Fruit fly (Drosophila melanogaster): ENCODE measurements around the gene CG2111.

The CG2111 gene

dm6 chrX:10657380-10657779 lies at the start of gene CG2111:
Gene CG2111, plus strand, starts transcription at chrX:10657680.
- TF ChIP-seq brk (GFP tag; optimal IDR thresholded peaks at IDR 0.05) = no peak
- TF ChIP-seq ey (GFP tag; optimal IDR thresholded peaks at IDR 0.05) = no peak
- no peak for TF ChIP-seq Hnf4 (GFP tag; optimal IDR thresholded peaks at IDR 0.05)
- TF ChIP-seq dmrt93B (GFP tag; optimal IDR thresholded peaks at IDR 0.05) = no peak
- TF ChIP-seq OdsH (GFP tag; optimal IDR thresholded peaks at IDR 0.05) = no peak
- TF ChIP-seq Hr83 (GFP tag; optimal IDR thresholded peaks at IDR 0.05; ENCODE audit: poor library complexity, severe bottlenecking) = no peak
- no peak for TF ChIP-seq Sp1 (GFP tag; optimal IDR thresholded peaks at IDR 0.05)
- no peak for TF ChIP-seq Hr78 (GFP tag; optimal IDR thresholded peaks at IDR 0.05)
- TF ChIP-seq Mio (GFP tag; optimal IDR thresholded peaks at IDR 0.05) = no peak
- no peak for TF ChIP-seq dl (GFP tag; optimal IDR thresholded peaks at IDR 0.05; ENCODE audit: insufficient read depth in 1 of 2, partially characterized antibody in 2 of 2)
- no peak for TF ChIP-seq psq (GFP tag; optimal IDR thresholded peaks at IDR 0.05)
- TF ChIP-seq h (GFP tag; optimal IDR thresholded peaks at IDR 0.05) = no peak
- TF ChIP-seq fru (GFP tag; optimal IDR thresholded peaks at IDR 0.05) = no peak
- no peak for TF ChIP-seq sage (GFP tag; optimal IDR thresholded peaks at IDR 0.05)

DNA sequence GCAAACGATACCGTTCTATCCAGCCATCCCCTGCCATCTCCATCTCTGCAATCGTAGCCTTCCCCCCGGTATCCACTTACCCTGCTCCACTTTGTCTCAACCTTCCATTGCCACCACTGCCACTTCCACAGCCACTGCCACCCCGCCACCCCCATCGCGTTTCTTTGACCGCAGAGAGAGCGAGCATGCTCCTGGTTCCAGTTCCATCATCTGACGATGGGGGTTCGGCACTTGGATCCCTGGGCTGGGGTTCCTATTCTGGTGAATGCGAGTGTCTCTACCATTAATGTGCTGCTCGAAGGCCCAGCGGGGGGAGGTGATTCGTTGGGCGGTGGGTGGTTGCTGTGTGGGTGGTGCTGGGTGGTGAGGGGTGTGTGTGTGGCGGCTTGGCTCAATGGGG lies 43.9 kb upstream of the CG2111 start:
- TF ChIP-seq CrebA (GFP tag; optimal IDR thresholded peaks at IDR 0.05; ENCODE audit: borderline replicate concordance) (no peak), fru (GFP tag; optimal IDR thresholded peaks at IDR 0.05) (no peak), woc (GFP tag; optimal IDR thresholded peaks at IDR 0.05) (no peak), Abd-B (GFP tag; optimal IDR thresholded peaks at IDR 0.05) (no peak), sv (GFP tag; optimal IDR thresholded peaks at IDR 0.05) (no peak), Hr83 (GFP tag; optimal IDR thresholded peaks at IDR 0.05; ENCODE audit: poor library complexity, severe bottlenecking) (no peak), Myc (optimal IDR thresholded peaks at IDR 0.05) (no peak), dmrt93B (GFP tag; optimal IDR thresholded peaks at IDR 0.05) (no peak), Dif (GFP tag; optimal IDR thresholded peaks at IDR 0.05; ENCODE audit: partially characterized antibody) (no peak), dl (GFP tag; optimal IDR thresholded peaks at IDR 0.05; ENCODE audit: insufficient read depth in 1 of 2, partially characterized antibody in 2 of 2) (no peak), usp (GFP tag; optimal IDR thresholded peaks at IDR 0.05) (no peak), CG32264 (GFP tag; optimal IDR thresholded peaks at IDR 0.05) (no peak), Sp1 (GFP tag; optimal IDR thresholded peaks at IDR 0.05) (no peak), Vsx2 (GFP tag; optimal IDR thresholded peaks at IDR 0.05; ENCODE audit: partially characterized antibody) (no peak), HLH106 (tag; optimal IDR thresholded peaks at IDR 0.05) (no peak), CG9705 (GFP tag; optimal IDR thresholded peaks at IDR 0.05) (no peak)

- TF ChIP-seq pan (optimal IDR thresholded peaks at IDR 0.05) (no peak), foxo (GFP tag; optimal IDR thresholded peaks at IDR 0.05) (peak in 1 of 2 experiments; percentile 7), OdsH (GFP tag; optimal IDR thresholded peaks at IDR 0.05) (no peak)
Observed at dm6 chrX:10615215-10615614, 42.3 kb upstream of the CG2111 start.

dm6 chrX:10618491-10618890 lies 39.0 kb upstream of the CG2111 start:
- no peak for TF ChIP-seq fru (GFP tag; optimal IDR thresholded peaks at IDR 0.05)
- TF ChIP-seq Dfd (GFP tag; optimal IDR thresholded peaks at IDR 0.05) = peak; percentile 94

- TF ChIP-seq Dfd (GFP tag; optimal IDR thresholded peaks at IDR 0.05) (no peak), Sp1 (GFP tag; optimal IDR thresholded peaks at IDR 0.05) (peak; percentile 54), psq (GFP tag; optimal IDR thresholded peaks at IDR 0.05) (peak; percentile 10), lola (GFP tag; optimal IDR thresholded peaks at IDR 0.05) (no peak), woc (GFP tag; optimal IDR thresholded peaks at IDR 0.05) (no peak), CG32264 (GFP tag; optimal IDR thresholded peaks at IDR 0.05) (no peak), pan (optimal IDR thresholded peaks at IDR 0.05) (no peak), Rel (GFP tag; optimal IDR thresholded peaks at IDR 0.05) (no peak), Rel (tag; optimal IDR thresholded peaks at IDR 0.05) (no peak), Abd-B (GFP tag; optimal IDR thresholded peaks at IDR 0.05) (no peak), dl (GFP tag; optimal IDR thresholded peaks at IDR 0.05; ENCODE audit: insufficient read depth in 1 of 2, partially characterized antibody in 2 of 2) (no peak), Myc (optimal IDR thresholded peaks at IDR 0.05) (no peak), CG9705 (GFP tag; optimal IDR thresholded peaks at IDR 0.05) (no peak), HLH106 (tag; optimal IDR thresholded peaks at IDR 0.05) (peak; percentile 45), sv (GFP tag; optimal IDR thresholded peaks at IDR 0.05) (no peak), ey (GFP tag; optimal IDR thresholded peaks at IDR 0.05) (peak; percentile 23), sage (GFP tag; optimal IDR thresholded peaks at IDR 0.05) (no peak), GATAd (GFP tag; optimal IDR thresholded peaks at IDR 0.05) (no peak), br (GFP tag; optimal IDR thresholded peaks at IDR 0.05) (no peak), fru (GFP tag; optimal IDR thresholded peaks at IDR 0.05) (peak; percentile 31), Hr83 (GFP tag; optimal IDR thresholded peaks at IDR 0.05; ENCODE audit: poor library complexity, severe bottlenecking) (no peak), foxo (GFP tag; optimal IDR thresholded peaks at IDR 0.05) (peak in 1 of 2 experiments; percentile 40), tai (GFP tag; optimal IDR thresholded peaks at IDR 0.05) (no peak), Hnf4 (GFP tag; optimal IDR thresholded peaks at IDR 0.05) (no peak), rgr (GFP tag; optimal IDR thresholded peaks at IDR 0.05) (peak; percentile 12), Hr78 (GFP tag; optimal IDR thresholded peaks at IDR 0.05) (no peak), Dif (GFP tag; optimal IDR thresholded peaks at IDR 0.05; ENCODE audit: partially characterized antibody) (peak; percentile 18), usp (GFP tag; optimal IDR thresholded peaks at IDR 0.05) (no peak), jim (GFP tag; optimal IDR thresholded peaks at IDR 0.05) (no peak), CrebA (GFP tag; optimal IDR thresholded peaks at IDR 0.05; ENCODE audit: borderline replicate concordance) (no peak), Mio (GFP tag; optimal IDR thresholded peaks at IDR 0.05) (no peak), brk (GFP tag; optimal IDR thresholded peaks at IDR 0.05) (no peak), Vsx2 (GFP tag; optimal IDR thresholded peaks at IDR 0.05; ENCODE audit: partially characterized antibody) (no peak)
Observed at dm6 chrX:10620144-10621005, 37.1 kb upstream of the CG2111 start, which contains the start of gene CG43347. Gene CG43347, minus strand, starts transcription at chrX:10620190.

Data from whole organism, wandering third instar larva.